Fruit fly (Drosophila melanogaster) whole organism, embryonic: ENCODE results near the gene mRpL51.

Source experiments
- BEAF-32 ChIP-seq: fragments of 200-800 bp; sonication (Bioruptor generic); optimal IDR thresholded peaks from 3 replicates; lab custom pipeline; 2017; ENCODE audit warnings: missing biosample characterization, missing genetic modification characterization, mild to moderate bottlenecking, moderate library complexity, missing genetic modification reagents
- Bdp1 ChIP-seq: fragments of 200-800 bp; sonication (Bioruptor generic); optimal IDR thresholded peaks from 3 replicates; lab custom pipeline; 2016; ENCODE audit warnings: missing biosample characterization, missing genetic modification characterization
- Bgb ChIP-seq: fragments of 200-800 bp; sonication (Bioruptor generic); IDR thresholded peaks from 2 replicates; pipeline ENCODE4 v1.3.6; 2022; ENCODE audit warnings: missing biosample characterization, missing genetic modification characterization; ENCODE audit not compliant: partially characterized antibody
- CG1024 ChIP-seq: fragments of 200-800 bp; sonication (Bioruptor generic); IDR thresholded peaks from 2 replicates; pipeline ENCODE4 v1.3.6; 2022; ENCODE audit warnings: missing biosample characterization, missing genetic modification characterization
- CG10321 ChIP-seq: fragments of 200-800 bp; sonication (Bioruptor generic); IDR thresholded peaks from 2 replicates; pipeline ENCODE4 v1.3.6; 2022; ENCODE audit warnings: missing biosample characterization, missing genetic modification characterization
- CG10431 ChIP-seq: fragments of 200-800 bp; sonication (Bioruptor generic); optimal IDR thresholded peaks from 3 replicates; lab custom pipeline; 2018; ENCODE audit warnings: missing biosample characterization, mild to moderate bottlenecking, missing genetic modification characterization
- CG10979 ChIP-seq: fragments of 200-800 bp; sonication (Bioruptor generic); optimal IDR thresholded peaks from 2 replicates; lab custom pipeline; 2018; ENCODE audit warnings: missing biosample characterization, mild to moderate bottlenecking, missing genetic modification characterization, moderate library complexity
- CG12659 ChIP-seq: fragments of 200-800 bp; sonication (Bioruptor generic); optimal IDR thresholded peaks from 3 replicates; lab custom pipeline; 2017; ENCODE audit warnings: mild to moderate bottlenecking, missing biosample characterization, missing genetic modification reagents, missing genetic modification characterization
- CG12769 ChIP-seq: fragments of 200-800 bp; sonication (Bioruptor generic); optimal IDR thresholded peaks from 2 replicates; lab custom pipeline; 2019; ENCODE audit warnings: missing biosample characterization, mild to moderate bottlenecking, missing genetic modification characterization, moderate library complexity
- CG1529 ChIP-seq: fragments of 200-800 bp; sonication (Bioruptor generic); optimal IDR thresholded peaks from 3 replicates; lab custom pipeline; 2018; ENCODE audit warnings: missing biosample characterization, missing genetic modification characterization
- CG15601 ChIP-seq: fragments of 200-800 bp; sonication (Bioruptor generic); optimal IDR thresholded peaks from 3 replicates; lab custom pipeline; 2019; ENCODE audit warnings: missing biosample characterization, mild to moderate bottlenecking, missing genetic modification characterization, moderate library complexity
- CG17829 ChIP-seq: fragments of 200-800 bp; optimal IDR thresholded peaks from 2 replicates; lab custom pipeline; 2019; ENCODE audit warnings: missing biosample characterization, mild to moderate bottlenecking, missing genetic modification characterization, moderate library complexity
- CG1792 ChIP-seq: fragments of 200-800 bp; sonication (Bioruptor generic); optimal IDR thresholded peaks from 2 replicates; lab custom pipeline; 2016; ENCODE audit warnings: missing biosample characterization, missing genetic modification characterization
- CG18764 ChIP-seq: fragments of 200-800 bp; sonication (Bioruptor generic); optimal IDR thresholded peaks from 3 replicates; lab custom pipeline; 2016; ENCODE audit warnings: missing biosample characterization, missing genetic modification characterization
- CG2116 ChIP-seq: fragments of 200-800 bp; sonication (Bioruptor generic); optimal IDR thresholded peaks from 3 replicates; lab custom pipeline; 2018; ENCODE audit warnings: missing biosample characterization, mild to moderate bottlenecking, missing genetic modification characterization
- CG2202 ChIP-seq: fragments of 200-800 bp; sonication (Bioruptor generic); optimal IDR thresholded peaks from 2 replicates; lab custom pipeline; 2018; ENCODE audit warnings: missing biosample characterization, mild to moderate bottlenecking, missing genetic modification characterization
- CG3163 ChIP-seq: fragments of 200-800 bp; sonication (Bioruptor generic); optimal IDR thresholded peaks from 3 replicates; lab custom pipeline; 2016; ENCODE audit warnings: missing biosample characterization, missing genetic modification characterization
- CG32532 ChIP-seq: fragments of 200-800 bp; sonication (Bioruptor generic); IDR thresholded peaks from 2 replicates; pipeline ENCODE4 v1.3.6; 2022; ENCODE audit warnings: missing biosample characterization, missing genetic modification characterization
- CG34224 ChIP-seq: fragments of 200-800 bp; sonication (Bioruptor generic); IDR thresholded peaks from 3 replicates; pipeline ENCODE4 v1.3.6; 2022; ENCODE audit warnings: missing biosample characterization, missing genetic modification characterization; ENCODE audit not compliant: partially characterized antibody
- CG42726 ChIP-seq: fragments of 200-800 bp; sonication (Bioruptor generic); IDR thresholded peaks from 2 replicates; pipeline ENCODE4 v1.3.6; 2022; ENCODE audit warnings: missing biosample characterization, missing genetic modification characterization; ENCODE audit not compliant: partially characterized antibody
- CG4854 ChIP-seq: fragments of 200-800 bp; sonication (Bioruptor generic); optimal IDR thresholded peaks from 2 replicates; lab custom pipeline; 2016; ENCODE audit warnings: missing biosample characterization, missing genetic modification characterization, inconsistent platforms
- CG9797 ChIP-seq: fragments of 200-800 bp; sonication (Bioruptor generic); optimal IDR thresholded peaks from 3 replicates; lab custom pipeline; 2018; ENCODE audit warnings: missing biosample characterization, mild to moderate bottlenecking, missing genetic modification characterization
- Dek ChIP-seq: fragments of 200-800 bp; sonication (Bioruptor generic); optimal IDR thresholded peaks from 3 replicates; lab custom pipeline; 2019; ENCODE audit warnings: missing biosample characterization, mild to moderate bottlenecking, missing genetic modification characterization, moderate library complexity
- HLH3B ChIP-seq: fragments of 200-800 bp; sonication (Bioruptor generic); IDR thresholded peaks from 2 replicates; pipeline ENCODE4 v1.3.6; 2022; ENCODE audit warnings: missing biosample characterization, missing genetic modification characterization
- Hmr ChIP-seq: fragments of 200-800 bp; sonication (Bioruptor generic); optimal IDR thresholded peaks from 3 replicates; lab custom pipeline; 2017; ENCODE audit warnings: mild to moderate bottlenecking, missing biosample characterization, missing genetic modification reagents, missing genetic modification characterization
- Hr3 ChIP-seq: fragments of 200-800 bp; sonication (Bioruptor generic); optimal IDR thresholded peaks from 3 replicates; lab custom pipeline; 2016; ENCODE audit warnings: missing biosample characterization, missing genetic modification characterization
- Jarid2 ChIP-seq: fragments of 200-800 bp; sonication (Bioruptor generic); optimal IDR thresholded peaks from 3 replicates; lab custom pipeline; 2017; ENCODE audit warnings: mild to moderate bottlenecking, missing biosample characterization, missing genetic modification reagents, missing genetic modification characterization
- Mes4 ChIP-seq: fragments of 200-800 bp; sonication (Bioruptor generic); optimal IDR thresholded peaks from 2 replicates; lab custom pipeline; 2016; ENCODE audit warnings: missing biosample characterization, missing genetic modification characterization
- PHDP ChIP-seq: fragments of 200-800 bp; sonication (Bioruptor generic); optimal IDR thresholded peaks from 3 replicates; lab custom pipeline; 2018; ENCODE audit warnings: missing biosample characterization, mild to moderate bottlenecking, missing genetic modification characterization, moderate library complexity
- Pdp1 ChIP-seq, 2 experiments: fragments of 200-800 bp; sonication (Bioruptor generic); optimal IDR thresholded peaks; 3 replicates each; lab custom pipeline; 2016; ENCODE audit warnings: missing biosample characterization in 2 of 2, missing genetic modification characterization in 2 of 2, mild to moderate bottlenecking in 1 of 2, moderate library complexity in 1 of 2
- Xbp1 ChIP-seq: fragments of 200-800 bp; sonication (Bioruptor generic); optimal IDR thresholded peaks from 3 replicates; lab custom pipeline; 2016; ENCODE audit warnings: missing biosample characterization, mild to moderate bottlenecking, missing genetic modification characterization
- ab ChIP-seq: fragments of 200-800 bp; sonication (Bioruptor generic); optimal IDR thresholded peaks from 2 replicates; lab custom pipeline; 2016; ENCODE audit warnings: missing biosample characterization, missing genetic modification characterization
- br ChIP-seq: fragments of >200 bp; optimal IDR thresholded peaks from 2 replicates; lab custom pipeline; 2017
- chif ChIP-seq, 2 experiments: fragments of 200-800 bp; sonication (Bioruptor generic); optimal IDR thresholded peaks; 3 replicates each; lab custom pipeline; 2016; ENCODE audit warnings: missing biosample characterization in 2 of 2, missing genetic modification characterization in 2 of 2
- chm ChIP-seq: fragments of 200-800 bp; sonication (Bioruptor generic); IDR thresholded peaks from 2 replicates; pipeline ENCODE4 v1.3.6; 2022; ENCODE audit warnings: missing biosample characterization, missing genetic modification characterization
- ci ChIP-seq: fragments of 200-800 bp; sonication (Bioruptor generic); IDR thresholded peaks from 3 replicates; pipeline ENCODE4 v1.3.6; 2022; ENCODE audit warnings: missing biosample characterization, missing genetic modification characterization
- dm ChIP-seq: fragments of 200-800 bp; sonication (Bioruptor generic); optimal IDR thresholded peaks from 3 replicates; lab custom pipeline; 2016; ENCODE audit warnings: missing biosample characterization, missing genetic modification characterization
- fd102C ChIP-seq: fragments of 200-800 bp; sonication (Bioruptor generic); optimal IDR thresholded peaks from 2 replicates; lab custom pipeline; 2018; ENCODE audit warnings: missing biosample characterization, mild to moderate bottlenecking, missing genetic modification characterization, moderate library complexity
- gcm ChIP-seq: fragments of 200-800 bp; sonication (Bioruptor generic); optimal IDR thresholded peaks from 2 replicates; lab custom pipeline; 2019; ENCODE audit warnings: missing biosample characterization, mild to moderate bottlenecking, missing genetic modification characterization, moderate library complexity
- grn ChIP-seq: fragments of 200-800 bp; sonication (Bioruptor generic); optimal IDR thresholded peaks from 3 replicates; lab custom pipeline; 2017; ENCODE audit warnings: missing biosample characterization, missing genetic modification characterization
- insv ChIP-seq, 2 experiments: fragments of 200-800 bp; sonication (Bioruptor generic); optimal IDR thresholded peaks; 3 replicates each; lab custom pipeline; 2016 to 2018; ENCODE audit warnings: missing biosample characterization in 2 of 2, missing genetic modification characterization in 2 of 2
- ken ChIP-seq: fragments of 200-800 bp; sonication (Bioruptor generic); IDR thresholded peaks from 3 replicates; pipeline ENCODE4 v1.3.6; 2022; ENCODE audit warnings: missing biosample characterization, missing genetic modification characterization
- luna ChIP-seq: fragments of 200-800 bp; sonication (Bioruptor generic); optimal IDR thresholded peaks from 2 replicates; lab custom pipeline; 2016; ENCODE audit warnings: missing biosample characterization, missing genetic modification characterization
- onecut ChIP-seq: fragments of 200-800 bp; sonication (Bioruptor generic); IDR thresholded peaks from 2 replicates; pipeline ENCODE4 v1.3.6; 2022; ENCODE audit warnings: missing biosample characterization, missing genetic modification characterization
- pnt ChIP-seq: fragments of 200-800 bp; sonication (Bioruptor generic); optimal IDR thresholded peaks from 3 replicates; lab custom pipeline; 2016; ENCODE audit warnings: missing biosample characterization, missing genetic modification characterization
- ranshi ChIP-seq: fragments of 200-800 bp; sonication (Bioruptor generic); IDR thresholded peaks from 2 replicates; pipeline ENCODE4 v1.3.6; 2022; ENCODE audit warnings: missing biosample characterization, missing genetic modification characterization
- shn ChIP-seq: fragments of 200-800 bp; sonication (Bioruptor generic); optimal IDR thresholded peaks from 3 replicates; lab custom pipeline; 2016; ENCODE audit warnings: missing biosample characterization, missing genetic modification characterization
- sqz ChIP-seq: fragments of 200-800 bp; sonication (Bioruptor generic); optimal IDR thresholded peaks from 3 replicates; lab custom pipeline; 2018; ENCODE audit warnings: missing biosample characterization, mild to moderate bottlenecking, missing genetic modification characterization
- sug ChIP-seq: fragments of 200-800 bp; optimal IDR thresholded peaks from 2 replicates; lab custom pipeline; 2019; ENCODE audit warnings: missing biosample characterization, mild to moderate bottlenecking, missing genetic modification characterization, moderate library complexity
- wek ChIP-seq: fragments of 200-800 bp; sonication (Bioruptor generic); optimal IDR thresholded peaks from 3 replicates; lab custom pipeline; 2018; ENCODE audit warnings: missing biosample characterization, mild to moderate bottlenecking, missing genetic modification characterization, moderate library complexity

Gene mRpL51

DNA sequence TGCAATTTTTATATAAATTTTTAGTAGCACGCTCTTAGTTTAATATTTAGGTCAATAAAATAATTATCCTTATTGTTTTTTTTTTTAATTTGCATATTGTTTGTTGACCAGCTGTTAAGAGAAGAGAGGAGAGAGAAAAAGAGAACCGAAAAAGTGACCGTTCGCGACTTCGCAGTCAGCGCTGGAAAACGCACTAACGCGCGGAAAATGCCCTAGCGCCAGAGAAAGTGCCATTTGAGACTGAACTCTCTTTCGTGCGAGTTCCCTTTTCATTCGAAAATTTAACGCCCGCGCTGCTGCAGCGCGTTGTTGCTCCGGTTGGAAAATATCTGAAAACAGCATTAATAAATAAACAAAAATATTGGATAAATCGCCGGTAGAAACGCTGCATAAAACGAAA, 25.9 kb upstream of the mRpL51 start (continued):
- TF ChIP-seq dm (GFP tag; lab: Kevin White, UChicago): peak; percentile 24
- TF ChIP-seq ken: 0 out of 3 replicates have a peak, but pooled peaks have one; percentile 16
- no peak for TF ChIP-seq Xbp1 (GFP tag; lab: Kevin White, UChicago)
- no peak for TF ChIP-seq CG1792 (GFP tag; lab: Kevin White, UChicago)
- peak; percentile 42 for TF ChIP-seq CG17829 (tag; lab: Kevin White, UChicago)
- peak; percentile 34; the same call in 2 of the 3 replicates for TF ChIP-seq CG34224 (GFP tag; lab: Robert Waterston, UW)
- peak; percentile 14 for TF ChIP-seq CG2202 (tag; lab: Kevin White, UChicago)
- peak; percentile 37; the same call in 1 of the 2 replicates for TF ChIP-seq Bgb (GFP tag; lab: Robert Waterston, UW)
- peak; percentile 16 for TF ChIP-seq Hmr (GFP tag; lab: Kevin White, UChicago)
- peak in 1 of 2 experiments; percentile 25 for TF ChIP-seq insv (GFP tag; optimal IDR thresholded peaks at IDR 0.05; lab: Kevin White, UChicago)
- peak; percentile 2 for TF ChIP-seq BEAF-32 (GFP tag; lab: Kevin White, UChicago)
- no peak for TF ChIP-seq luna
- peak in 1 of 2 experiments; percentile 30 for TF ChIP-seq Pdp1 (GFP tag; optimal IDR thresholded peaks at IDR 0.05; lab: Kevin White, UChicago)
- peak; percentile 6 for TF ChIP-seq gcm (GFP tag; lab: Kevin White, UChicago)
- peak; percentile 80; the same call in 2 of the 3 replicates for TF ChIP-seq ci (GFP tag; lab: Robert Waterston, UW)
- peak in 1 of 2 experiments; percentile 6 for TF ChIP-seq chif (GFP tag; optimal IDR thresholded peaks at IDR 0.05; lab: Kevin White, UChicago)
- TF ChIP-seq Jarid2 (GFP tag; lab: Kevin White, UChicago): peak; percentile 87
- peak; percentile 44 for TF ChIP-seq wek (GFP tag; lab: Kevin White, UChicago)
- no peak for TF ChIP-seq HLH3B (GFP tag; lab: Robert Waterston, UW)
- no peak for TF ChIP-seq fd102C (GFP tag; lab: Kevin White, UChicago)
- peak; percentile 27 for TF ChIP-seq CG12769
- peak; percentile 9 for TF ChIP-seq CG2116 (GFP tag; lab: Kevin White, UChicago)
- TF ChIP-seq ranshi (GFP tag; lab: Robert Waterston, UW): no peak
- TF ChIP-seq pnt: no peak
- TF ChIP-seq Hr3 (GFP tag; lab: Kevin White, UChicago): no peak
- no peak for TF ChIP-seq CG1024 (GFP tag; lab: Robert Waterston, UW)
- no peak for TF ChIP-seq shn (GFP tag; lab: Kevin White, UChicago)
- peak; percentile 71 for TF ChIP-seq CG9797 (GFP tag; lab: Kevin White, UChicago)
- TF ChIP-seq CG32532 (GFP tag; lab: Robert Waterston, UW): peak; percentile 24; the same call in 1 of the 2 replicates
- TF ChIP-seq ab (GFP tag; lab: Kevin White, UChicago): no peak
- TF ChIP-seq CG42726 (GFP tag; lab: Robert Waterston, UW): peak; percentile 47; the same call in 1 of the 2 replicates
- TF ChIP-seq PHDP (tag; lab: Kevin White, UChicago): peak; percentile 15
- TF ChIP-seq Dek: peak; percentile 2
- TF ChIP-seq CG12659 (GFP tag; lab: Kevin White, UChicago): peak; percentile 34
- peak; percentile 4 for TF ChIP-seq sqz (GFP tag; lab: Kevin White, UChicago)
- peak; percentile 99 for TF ChIP-seq CG3163
- TF ChIP-seq CG10979 (tag; lab: Kevin White, UChicago): peak; percentile 9
- TF ChIP-seq CG10431: peak; percentile 59
- TF ChIP-seq CG1529 (GFP tag; lab: Kevin White, UChicago): no peak
- peak; percentile 20 for TF ChIP-seq Mes4 (GFP tag; lab: Kevin White, UChicago)
- TF ChIP-seq br (lab: Kevin White, UChicago): no peak
- TF ChIP-seq CG15601 (tag; lab: Kevin White, UChicago): peak; percentile 4
- peak; percentile 28 for TF ChIP-seq Bdp1
- TF ChIP-seq onecut (GFP tag; lab: Robert Waterston, UW): peak; percentile 58
- TF ChIP-seq CG18764 (GFP tag; lab: Kevin White, UChicago): no peak
- no peak for TF ChIP-seq CG4854
- peak; percentile 86 for TF ChIP-seq chm (GFP tag; lab: Robert Waterston, UW)
- TF ChIP-seq CG10321 (GFP tag; lab: Robert Waterston, UW): 0 out of 2 replicates have a peak, but pooled peaks have one; percentile 5
- no peak for TF ChIP-seq grn (GFP tag; lab: Kevin White, UChicago)
- TF ChIP-seq sug (tag; lab: Kevin White, UChicago): peak; percentile 18
